Fruit fly (Drosophila melanogaster): ENCODE data around the gene Klp68D.

- no peak for TF ChIP-seq psq (optimal IDR thresholded peaks at IDR 0.05)
- no peak for TF ChIP-seq Sin3A (optimal IDR thresholded peaks at IDR 0.05)
- no peak for TF ChIP-seq h (optimal IDR thresholded peaks at IDR 0.05)
- TF ChIP-seq Myc (optimal IDR thresholded peaks at IDR 0.05), result no peak
- TF ChIP-seq insv (optimal IDR thresholded peaks at IDR 0.05), result no peak
Measured at dm6 chr3L:11822446-11823334, 27.3 kb downstream of the Klp68D start, which contains the start of gene RpL10Ab.
